Worm (Caenorhabditis elegans) whole organism, L4 larva: Measurements from ENCODE around the gene Y54G2A.7.

Experiments used
- F44E2.7 ChIP-seq: fragments of 200-800 bp; sonication (Bioruptor generic); IDR thresholded peaks from 2 replicates; pipeline ENCODE4 v2.1.2; 2022; ENCODE audit warnings: missing genetic modification characterization, missing compliant biosample characterization
- T26A8.4 ChIP-seq: fragments of 200-800 bp; sonication (Bioruptor generic); IDR thresholded peaks from 2 replicates; pipeline ENCODE4 v1.3.6; 2022; ENCODE audit warnings: missing genetic modification characterization, missing compliant biosample characterization
- Y5F2A.4 ChIP-seq: fragments of 200-800 bp; sonication (Bioruptor generic); optimal IDR thresholded peaks from 2 replicates; lab custom pipeline; 2018; ENCODE audit warnings: mild to moderate bottlenecking, missing genetic modification characterization, missing compliant biosample characterization
- aha-1 ChIP-seq: fragments of 150-350 bp; peaks from one replicate; lab custom pipeline; 2014; ENCODE audit warnings: missing biosample characterization, missing genetic modification characterization
- daf-8 ChIP-seq: fragments of 200-800 bp; sonication (Bioruptor generic); IDR thresholded peaks from 2 replicates; pipeline ENCODE4 v1.3.6; 2022; ENCODE audit warnings: missing genetic modification characterization, missing compliant biosample characterization
- madf-5 ChIP-seq, 2 experiments: fragments of 200-800 bp; sonication (Bioruptor generic); IDR thresholded peaks; 2 replicates each; pipeline ENCODE4 v1.3.6; 2022; ENCODE audit warnings: missing compliant biosample characterization in 2 of 2, missing genetic modification characterization in 2 of 2
- nhr-42 ChIP-seq: fragments of 200-800 bp; sonication (Bioruptor generic); IDR thresholded peaks from 2 replicates; pipeline ENCODE4 v1.3.6; 2022; ENCODE audit warnings: missing genetic modification characterization, missing compliant biosample characterization
- php-3 ChIP-seq: fragments of 200-800 bp; sonication (Bioruptor generic); IDR thresholded peaks from 2 replicates; pipeline ENCODE4 v1.3.6; 2022; ENCODE audit warnings: missing genetic modification reagents, missing genetic modification characterization, missing compliant biosample characterization
- set-16 ChIP-seq: fragments of 200-800 bp; sonication (Bioruptor generic); IDR thresholded peaks from 2 replicates; pipeline ENCODE4 v1.3.6; 2022; ENCODE audit warnings: missing genetic modification reagents, missing genetic modification characterization, missing compliant biosample characterization

Y54G2A.7 gene

ce11 chrIV:2888496-2889101 is 50.2 kb downstream of the Y54G2A.7 start:
- peak; percentile 94 for TF ChIP-seq set-16 (GFP tag; lab: Robert Waterston, UW)
- TF ChIP-seq daf-8 (GFP tag; lab: Robert Waterston, UW) = no peak
- no peak for TF ChIP-seq nhr-42 (GFP tag; lab: Robert Waterston, UW)
- TF ChIP-seq madf-5 (GFP tag; IDR thresholded peaks at IDR 0.05; lab: Robert Waterston, UW) = no peak
- TF ChIP-seq F44E2.7 (GFP tag; lab: Robert Waterston, UW) = no peak
- no peak for TF ChIP-seq T26A8.4 (GFP tag; lab: Robert Waterston, UW)
- TF ChIP-seq aha-1 (tag; lab: Kevin White, UChicago) = no peak
- TF ChIP-seq php-3 = 0 out of 2 replicates have a peak, but pooled peaks have one; percentile 18
- TF ChIP-seq Y5F2A.4 (GFP tag; lab: Kevin White, UChicago) = no peak
- TF ChIP-seq, all 104 proteins: peak for 2
